Worm (Caenorhabditis elegans): ENCODE results near the gene F41E6.8.

- TF ChIP-seq zag-1 (tag; optimal IDR thresholded peaks at IDR 0.05) (no peak), aly-2 (tag; optimal IDR thresholded peaks at IDR 0.05) (no peak), nhr-77 (tag; optimal IDR thresholded peaks at IDR 0.05) (no peak), lir-3 (tag; optimal IDR thresholded peaks at IDR 0.05) (no peak), ztf-11 (tag; optimal IDR thresholded peaks at IDR 0.05) (no peak), daf-12 (tag; optimal IDR thresholded peaks at IDR 0.05) (no peak), zip-2 (tag; optimal IDR thresholded peaks at IDR 0.05) (no peak), lin-13 (GFP tag; optimal IDR thresholded peaks at IDR 0.05) (no peak), skn-1 (tag; optimal IDR thresholded peaks at IDR 0.05) (no peak), egl-27 (tag; optimal IDR thresholded peaks at IDR 0.05) (no peak)
Observed at ce11 chrV:8592691-8593307, 8.5 kb downstream of the F41E6.8 start.
